Fruit fly (Drosophila melanogaster): ENCODE results near the gene CG18231.
A peak's percentile ranks its signal among the peaks of the same experiment; 100 is the strongest.

CG18231 gene

DNA sequence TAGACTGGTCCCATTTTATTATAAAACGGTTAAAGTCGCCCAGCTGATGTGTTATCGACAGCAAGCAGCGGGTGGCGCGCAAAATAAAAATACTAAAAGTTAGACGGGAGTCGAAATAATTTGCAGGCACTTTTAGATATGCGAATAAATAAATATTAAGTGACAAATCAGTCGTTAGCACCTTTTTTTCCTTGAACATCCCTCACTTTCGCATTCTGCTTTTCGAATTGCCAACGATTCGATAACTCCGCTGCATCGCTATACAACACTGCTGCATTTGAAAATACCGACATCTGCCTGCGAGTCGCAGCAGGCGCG, 15.1 kb downstream of the CG18231 start, which contains the start of gene bora (continued):
- TF ChIP-seq ash1 (GFP tag; optimal IDR thresholded peaks at IDR 0.05) (no peak), E2f2 (GFP tag; IDR thresholded peaks at IDR 0.05) (peak; percentile 92)

- TF ChIP-seq CG3163 (GFP tag; optimal IDR thresholded peaks at IDR 0.05) (peak; percentile 40), Sry-δ (GFP tag; optimal IDR thresholded peaks at IDR 0.05) (peak; percentile 75), twi (tag; optimal IDR thresholded peaks at IDR 0.05) (peak; percentile 26), cato (GFP tag; optimal IDR thresholded peaks at IDR 0.05; ENCODE audit: borderline replicate concordance) (no peak), NfI (GFP tag; optimal IDR thresholded peaks at IDR 0.05) (peak; percentile 21), eve (GFP tag; optimal IDR thresholded peaks at IDR 0.05) (no peak), tgo (GFP tag; IDR thresholded peaks at IDR 0.05) (no peak), CG15601 (tag; optimal IDR thresholded peaks at IDR 0.05) (peak; percentile 30), CG6254 (GFP tag; optimal IDR thresholded peaks at IDR 0.05) (no peak), CG6175 (GFP tag; IDR thresholded peaks at IDR 0.05) (no peak), bbx (GFP tag; IDR thresholded peaks at IDR 0.05; ENCODE audit: partially characterized antibody) (peak; percentile 97), CG1603 (tag; optimal IDR thresholded peaks at IDR 0.05) (peak; percentile 78), Nf-YA (GFP tag; IDR thresholded peaks at IDR 0.05) (peak; percentile 13; the same call in 1 of the 2 replicates), Lpt (GFP tag; optimal IDR thresholded peaks at IDR 0.05) (no peak), unpg (GFP tag; optimal IDR thresholded peaks at IDR 0.05) (peak; percentile 18), sqz (GFP tag; optimal IDR thresholded peaks at IDR 0.05) (no peak), CG30403 (GFP tag; optimal IDR thresholded peaks at IDR 0.05) (no peak), CG2678 (tag; optimal IDR thresholded peaks at IDR 0.05) (peak; percentile 39), CG18262 (tag; optimal IDR thresholded peaks at IDR 0.05) (peak; percentile 16), ato (GFP tag; IDR thresholded peaks at IDR 0.05; ENCODE audit: partially characterized antibody) (peak; percentile 88), en (GFP tag; optimal IDR thresholded peaks at IDR 0.05) (no peak), CG14441 (GFP tag; IDR thresholded peaks at IDR 0.05) (no peak), CG18619 (GFP tag; optimal IDR thresholded peaks at IDR 0.05) (no peak), CG15514 (GFP tag; optimal IDR thresholded peaks at IDR 0.05) (peak; percentile 7), YL-1 (GFP tag; optimal IDR thresholded peaks at IDR 0.05) (peak; percentile 28), CG1792 (GFP tag; optimal IDR thresholded peaks at IDR 0.05) (no peak), CG14667 (GFP tag; IDR thresholded peaks at IDR 0.05) (no peak), Ets97D (GFP tag; optimal IDR thresholded peaks at IDR 0.05) (peak; percentile 47), CG33557 (GFP tag; optimal IDR thresholded peaks at IDR 0.05) (peak; percentile 24), tll (GFP tag; optimal IDR thresholded peaks at IDR 0.05) (peak in 1 of 2 experiments; percentile 9), seq (GFP tag; IDR thresholded peaks at IDR 0.05) (no peak), pho (GFP tag; optimal IDR thresholded peaks at IDR 0.05) (peak; percentile 18), da (GFP tag; optimal IDR thresholded peaks at IDR 0.05) (no peak), Opbp (GFP tag; IDR thresholded peaks at IDR 0.05; ENCODE audit: partially characterized antibody) (peak; percentile 97), sens-2 (GFP tag; IDR thresholded peaks at IDR 0.05) (no peak; the same call in 1 of the 2 replicates), CG10565 (GFP tag; optimal IDR thresholded peaks at IDR 0.05) (no peak), Hsf (GFP tag; optimal IDR thresholded peaks at IDR 0.05) (no peak), CG12071 (GFP tag; optimal IDR thresholded peaks at IDR 0.05) (peak; percentile 32), Ravus (GFP tag; IDR thresholded peaks at IDR 0.05) (no peak), pros (GFP tag; optimal IDR thresholded peaks at IDR 0.05) (no peak), Hr51 (GFP tag; optimal IDR thresholded peaks at IDR 0.05) (peak in 1 of 2 experiments; percentile 26), emc (GFP tag; optimal IDR thresholded peaks at IDR 0.05) (no peak), NK7.1 (GFP tag; optimal IDR thresholded peaks at IDR 0.05) (no peak), MESR4 (GFP tag; optimal IDR thresholded peaks at IDR 0.05) (peak; percentile 34), CG13624 (GFP tag; optimal IDR thresholded peaks at IDR 0.05) (peak; percentile 49), Elba2 (GFP tag; optimal IDR thresholded peaks at IDR 0.05) (no peak), NC2β (GFP tag; optimal IDR thresholded peaks at IDR 0.05) (no peak)
These were observed 18.5 kb downstream of the CG18231 start, which contains the start of gene MYPT-75D for dm6 chr3L:18625786-18626185. Gene MYPT-75D (plus strand): TSS chr3L:18625959.
